Worm (Caenorhabditis elegans) whole organism, late embryonic: ENCODE data around the gene acdh-12.

Experiments
- ceh-14 ChIP-seq: sonication (generic microtip); optimal IDR thresholded peaks from 2 replicates; lab custom pipeline; 2016; ENCODE audit warnings: missing genotype, missing genetic modification characterization, missing compliant biosample characterization
- ceh-2 ChIP-seq: sonication (generic microtip); optimal IDR thresholded peaks from 2 replicates; lab custom pipeline; 2016; ENCODE audit warnings: missing genotype, missing genetic modification characterization, missing compliant biosample characterization
- elt-2 ChIP-seq: sonication (generic microtip); optimal IDR thresholded peaks from 2 replicates; lab custom pipeline; 2016; ENCODE audit warnings: missing genetic modification reagents, missing genetic modification characterization, missing compliant biosample characterization
- gmeb-2 ChIP-seq: sonication (generic microtip); optimal IDR thresholded peaks from 2 replicates; lab custom pipeline; 2016; ENCODE audit warnings: missing genetic modification characterization, inconsistent platforms, missing compliant biosample characterization
- lin-11 ChIP-seq: fragments of 200-800 bp; sonication (Bioruptor generic); optimal IDR thresholded peaks from 2 replicates; lab custom pipeline; 2018; ENCODE audit warnings: mild to moderate bottlenecking, missing genetic modification characterization, missing compliant biosample characterization
- pha-4 ChIP-seq: fragments of 150-350 bp; optimal IDR thresholded peaks from 2 replicates; lab custom pipeline; 2018; ENCODE audit warnings: missing biosample characterization, missing genetic modification reagents, missing genetic modification characterization

DNA sequence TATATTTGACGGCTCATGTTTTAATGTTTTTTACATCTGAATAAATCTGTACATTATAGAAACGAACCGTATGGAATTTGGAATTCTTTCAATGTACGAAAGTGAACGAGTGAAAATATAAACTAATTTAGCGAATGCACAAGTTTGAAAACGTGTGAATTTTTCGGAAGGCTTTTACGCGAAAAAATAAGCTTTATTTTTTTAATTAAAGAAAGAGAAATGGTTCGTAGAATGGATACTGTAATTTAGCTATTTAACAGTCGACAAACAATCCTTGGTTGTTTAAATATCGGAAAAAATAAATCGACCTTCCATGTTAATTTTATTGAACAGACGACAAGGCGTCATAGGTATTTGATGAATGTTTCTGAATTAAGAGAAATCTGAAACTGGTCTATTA, at the start of gene acdh-12:
- no peak for TF ChIP-seq pha-4 (tag; lab: Kevin White, UChicago)
- no peak for TF ChIP-seq lin-11 (tag; lab: Kevin White, UChicago)
- no peak for TF ChIP-seq elt-2 (tag; lab: Kevin White, UChicago)
- no peak for TF ChIP-seq gmeb-2 (tag; lab: Kevin White, UChicago)
- TF ChIP-seq ceh-14 = no peak
- no peak for TF ChIP-seq ceh-2 (tag; lab: Kevin White, UChicago)
